Fruit fly (Drosophila melanogaster): ENCODE data around the gene CG13919.

CG13919 gene

dm6 chr3L:1683091-1683490 lies 37.8 kb downstream of the CG13919 start (continued):
- no peak for TF ChIP-seq Rel (GFP tag; optimal IDR thresholded peaks at IDR 0.05)
- no peak for TF ChIP-seq Rel (tag; optimal IDR thresholded peaks at IDR 0.05)
- TF ChIP-seq brk (GFP tag; optimal IDR thresholded peaks at IDR 0.05): peak; percentile 5
- no peak for TF ChIP-seq pan (optimal IDR thresholded peaks at IDR 0.05)
- TF ChIP-seq CrebA (GFP tag; optimal IDR thresholded peaks at IDR 0.05; ENCODE audit: borderline replicate concordance): no peak
- no peak for TF ChIP-seq dl (GFP tag; optimal IDR thresholded peaks at IDR 0.05; ENCODE audit: insufficient read depth in 1 of 2, partially characterized antibody in 2 of 2)
- TF ChIP-seq Vsx2 (GFP tag; optimal IDR thresholded peaks at IDR 0.05; ENCODE audit: partially characterized antibody): no peak
- no peak for TF ChIP-seq Mio (GFP tag; optimal IDR thresholded peaks at IDR 0.05)
- TF ChIP-seq Abd-B (GFP tag; optimal IDR thresholded peaks at IDR 0.05): no peak
- TF ChIP-seq ey (GFP tag; optimal IDR thresholded peaks at IDR 0.05): peak; percentile 65
- TF ChIP-seq Hr83 (GFP tag; optimal IDR thresholded peaks at IDR 0.05; ENCODE audit: poor library complexity, severe bottlenecking): no peak
- no peak for TF ChIP-seq sv (GFP tag; optimal IDR thresholded peaks at IDR 0.05)

dm6 chr3L:1688161-1688560 lies 42.9 kb downstream of the CG13919 start:
- TF ChIP-seq jim (GFP tag; optimal IDR thresholded peaks at IDR 0.05) (no peak), h (GFP tag; optimal IDR thresholded peaks at IDR 0.05) (no peak), pan (optimal IDR thresholded peaks at IDR 0.05) (no peak), CG32264 (GFP tag; optimal IDR thresholded peaks at IDR 0.05) (no peak), HLH106 (tag; optimal IDR thresholded peaks at IDR 0.05) (no peak), dsf (GFP tag; optimal IDR thresholded peaks at IDR 0.05; ENCODE audit: borderline replicate concordance) (no peak), Jra (GFP tag; optimal IDR thresholded peaks at IDR 0.05) (no peak), Sp1 (GFP tag; optimal IDR thresholded peaks at IDR 0.05) (no peak)

DNA sequence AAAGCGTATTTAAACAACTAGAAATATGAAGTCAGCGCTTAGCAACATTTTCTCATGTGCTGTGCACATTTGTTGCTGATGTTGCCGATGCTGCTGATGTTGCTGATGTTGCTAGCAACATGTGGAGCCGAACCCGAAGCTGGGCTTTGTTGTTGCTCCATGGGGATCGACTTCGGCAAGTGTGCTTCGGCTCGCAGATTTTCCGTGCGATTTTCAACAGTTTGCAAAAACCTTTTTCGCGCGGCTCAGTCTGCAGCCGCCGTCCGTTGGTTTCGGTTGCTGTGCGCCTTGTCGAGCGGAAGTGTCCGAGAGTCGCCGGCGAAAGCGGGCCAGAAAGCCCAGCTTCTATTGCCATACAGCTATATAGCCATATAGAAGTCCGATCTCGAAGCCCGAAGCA lies 43.3 kb downstream of the CG13919 start:
- TF ChIP-seq ey (GFP tag; optimal IDR thresholded peaks at IDR 0.05): no peak

- TF ChIP-seq fru (GFP tag; optimal IDR thresholded peaks at IDR 0.05): peak; percentile 51
- TF ChIP-seq Jra (GFP tag; optimal IDR thresholded peaks at IDR 0.05): no peak
- TF ChIP-seq rgr (GFP tag; optimal IDR thresholded peaks at IDR 0.05): peak; percentile 46
- TF ChIP-seq foxo (GFP tag; optimal IDR thresholded peaks at IDR 0.05): peak in 1 of 2 experiments; percentile 63
- TF ChIP-seq GATAd (GFP tag; optimal IDR thresholded peaks at IDR 0.05): no peak
- no peak for TF ChIP-seq Hr78 (GFP tag; optimal IDR thresholded peaks at IDR 0.05)
- TF ChIP-seq br (GFP tag; optimal IDR thresholded peaks at IDR 0.05): peak; percentile 48
- peak; percentile 20 for TF ChIP-seq Sp1 (GFP tag; optimal IDR thresholded peaks at IDR 0.05)
- TF ChIP-seq dmrt93B (GFP tag; optimal IDR thresholded peaks at IDR 0.05): peak; percentile 34
- TF ChIP-seq ey (GFP tag; optimal IDR thresholded peaks at IDR 0.05): peak; percentile 45
- TF ChIP-seq jim (GFP tag; optimal IDR thresholded peaks at IDR 0.05): peak; percentile 14
- peak; percentile 71 for TF ChIP-seq h (GFP tag; optimal IDR thresholded peaks at IDR 0.05)
- TF ChIP-seq Dfd (GFP tag; optimal IDR thresholded peaks at IDR 0.05): no peak
- peak; percentile 19 for TF ChIP-seq Hnf4 (GFP tag; optimal IDR thresholded peaks at IDR 0.05)
- TF ChIP-seq Hr83 (GFP tag; optimal IDR thresholded peaks at IDR 0.05; ENCODE audit: poor library complexity, severe bottlenecking): peak; percentile 92
- TF ChIP-seq woc (GFP tag; optimal IDR thresholded peaks at IDR 0.05): peak; percentile 15
- no peak for TF ChIP-seq CG32264 (GFP tag; optimal IDR thresholded peaks at IDR 0.05)
- no peak for TF ChIP-seq Rel (GFP tag; optimal IDR thresholded peaks at IDR 0.05)
- TF ChIP-seq Rel (tag; optimal IDR thresholded peaks at IDR 0.05): no peak
- peak; percentile 45 for TF ChIP-seq HLH106 (tag; optimal IDR thresholded peaks at IDR 0.05)
- peak; percentile 8 for TF ChIP-seq OdsH (GFP tag; optimal IDR thresholded peaks at IDR 0.05)
Measured at dm6 chr3L:1690727-1691413, 45.6 kb downstream of the CG13919 start.

- TF ChIP-seq brk (GFP tag; optimal IDR thresholded peaks at IDR 0.05) (peak; percentile 66), jim (GFP tag; optimal IDR thresholded peaks at IDR 0.05) (no peak), Dfd (GFP tag; optimal IDR thresholded peaks at IDR 0.05) (no peak), OdsH (GFP tag; optimal IDR thresholded peaks at IDR 0.05) (peak; percentile 91), usp (GFP tag; optimal IDR thresholded peaks at IDR 0.05) (no peak), dmrt93B (GFP tag; optimal IDR thresholded peaks at IDR 0.05) (peak; percentile 84), foxo (GFP tag; optimal IDR thresholded peaks at IDR 0.05) (peak; percentile 23 to 91), Dif (GFP tag; optimal IDR thresholded peaks at IDR 0.05; ENCODE audit: partially characterized antibody) (no peak), CG32264 (GFP tag; optimal IDR thresholded peaks at IDR 0.05) (peak; percentile 79), h (GFP tag; optimal IDR thresholded peaks at IDR 0.05) (peak; percentile 84), Jra (GFP tag; optimal IDR thresholded peaks at IDR 0.05) (peak; percentile 55), N (GFP tag; optimal IDR thresholded peaks at IDR 0.05) (no peak), Vsx2 (GFP tag; optimal IDR thresholded peaks at IDR 0.05; ENCODE audit: partially characterized antibody) (no peak), HLH106 (tag; optimal IDR thresholded peaks at IDR 0.05) (peak; percentile 85), CG9705 (GFP tag; optimal IDR thresholded peaks at IDR 0.05) (peak; percentile 68), Sp1 (GFP tag; optimal IDR thresholded peaks at IDR 0.05) (peak; percentile 88), rgr (GFP tag; optimal IDR thresholded peaks at IDR 0.05) (peak; percentile 91), fru (GFP tag; optimal IDR thresholded peaks at IDR 0.05) (peak; percentile 94), Mio (GFP tag; optimal IDR thresholded peaks at IDR 0.05) (no peak), ey (GFP tag; optimal IDR thresholded peaks at IDR 0.05) (peak; percentile 90), dsf (GFP tag; optimal IDR thresholded peaks at IDR 0.05; ENCODE audit: borderline replicate concordance) (peak; percentile 38), woc (GFP tag; optimal IDR thresholded peaks at IDR 0.05) (peak; percentile 86), sv (GFP tag; optimal IDR thresholded peaks at IDR 0.05) (no peak), dl (GFP tag; optimal IDR thresholded peaks at IDR 0.05; ENCODE audit: insufficient read depth in 1 of 2, partially characterized antibody in 2 of 2) (no peak), Hr83 (GFP tag; optimal IDR thresholded peaks at IDR 0.05; ENCODE audit: poor library complexity, severe bottlenecking) (no peak), Rel (GFP tag; optimal IDR thresholded peaks at IDR 0.05) (peak; percentile 24), Rel (tag; optimal IDR thresholded peaks at IDR 0.05) (peak; percentile 22)
Measured at dm6 chr3L:1692122-1692786, 47.0 kb downstream of the CG13919 start.
